Fruit fly (Drosophila melanogaster): ENCODE results near the gene HtrA2.

HtrA2 gene

DNA sequence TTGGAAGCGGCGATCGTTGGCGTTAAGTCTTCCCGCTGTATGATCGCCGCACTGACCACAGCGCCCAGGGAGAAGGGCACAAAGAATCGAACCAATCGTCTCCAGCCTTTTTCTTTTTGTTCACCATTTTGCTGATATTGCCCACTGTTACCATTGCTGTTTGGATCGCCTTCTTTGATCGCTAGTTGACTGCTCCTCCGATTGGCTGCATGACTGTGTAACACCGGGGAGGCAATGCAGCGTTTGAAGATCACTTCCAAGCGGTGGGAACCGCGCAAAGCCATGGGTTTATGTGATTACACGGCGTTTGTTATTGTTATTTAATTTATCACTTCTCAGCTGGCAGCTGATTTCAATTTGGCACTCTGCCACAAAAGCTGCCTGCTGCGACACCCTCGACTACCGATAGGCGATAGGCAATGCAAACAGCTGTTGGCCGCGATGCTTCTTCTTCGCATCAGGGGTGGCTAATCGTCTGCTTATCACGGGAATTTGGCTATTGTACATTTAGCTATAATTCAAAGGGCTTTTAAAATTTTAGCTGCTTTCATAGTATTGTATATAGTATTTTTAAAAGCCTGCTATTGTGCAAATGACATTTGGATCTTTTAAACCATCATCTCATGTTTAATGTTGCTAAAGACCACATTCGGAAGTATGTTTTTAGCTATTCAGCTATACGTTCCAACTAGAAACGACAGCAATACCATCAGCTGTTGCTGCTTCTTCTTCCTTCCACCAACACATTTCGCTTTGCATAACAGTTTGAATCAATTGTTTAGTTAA, at the start of gene HtrA2, which contains the start of gene mRpL11:
Gene HtrA2, minus strand, starts transcription at position 590 of the 786 bp plus-strand sequence.
Gene mRpL11, plus strand, starts transcription at position 716 of the 786 bp plus-strand sequence.
- peak; percentile 27 for TF ChIP-seq Pif1A (GFP tag; optimal IDR thresholded peaks at IDR 0.05)
- no peak for TF ChIP-seq D1 (tag; optimal IDR thresholded peaks at IDR 0.05)
- peak; percentile 34 for TF ChIP-seq CG17806 (tag; optimal IDR thresholded peaks at IDR 0.05)
- TF ChIP-seq CG15710 (tag; optimal IDR thresholded peaks at IDR 0.05): peak; percentile 47
- peak; percentile 53; the same call in 2 of the 3 replicates for TF ChIP-seq CG4496 (GFP tag; IDR thresholded peaks at IDR 0.05)
- no peak for TF ChIP-seq Pif1B (GFP tag; optimal IDR thresholded peaks at IDR 0.05)
- peak; percentile 25 for TF ChIP-seq Snoo (tag; optimal IDR thresholded peaks at IDR 0.05)
- no peak for TF ChIP-seq fd96Ca (GFP tag; IDR thresholded peaks at IDR 0.05)
- TF ChIP-seq CG12605 (GFP tag; IDR thresholded peaks at IDR 0.05): no peak
- TF ChIP-seq CG8301 (tag; optimal IDR thresholded peaks at IDR 0.05): peak; percentile 9
- TF ChIP-seq CG14655 (GFP tag; optimal IDR thresholded peaks at IDR 0.05): no peak
- no peak for TF ChIP-seq CG32121 (GFP tag; IDR thresholded peaks at IDR 0.05)
- no peak for TF ChIP-seq gl (tag; optimal IDR thresholded peaks at IDR 0.05)
- TF ChIP-seq CG8159 (tag; optimal IDR thresholded peaks at IDR 0.05): peak; percentile 54
- TF ChIP-seq EcR (GFP tag; optimal IDR thresholded peaks at IDR 0.05): no peak
- TF ChIP-seq CG9948 (tag; optimal IDR thresholded peaks at IDR 0.05): no peak
- no peak for TF ChIP-seq CG10348 (GFP tag; IDR thresholded peaks at IDR 0.05)
- no peak for TF ChIP-seq rn (GFP tag; IDR thresholded peaks at IDR 0.05)
- TF ChIP-seq CG34367 (tag; optimal IDR thresholded peaks at IDR 0.05): peak; percentile 38
- no peak for TF ChIP-seq Ets98B (GFP tag; IDR thresholded peaks at IDR 0.05)
- no peak for TF ChIP-seq CG13204 (GFP tag; optimal IDR thresholded peaks at IDR 0.05)

DNA sequence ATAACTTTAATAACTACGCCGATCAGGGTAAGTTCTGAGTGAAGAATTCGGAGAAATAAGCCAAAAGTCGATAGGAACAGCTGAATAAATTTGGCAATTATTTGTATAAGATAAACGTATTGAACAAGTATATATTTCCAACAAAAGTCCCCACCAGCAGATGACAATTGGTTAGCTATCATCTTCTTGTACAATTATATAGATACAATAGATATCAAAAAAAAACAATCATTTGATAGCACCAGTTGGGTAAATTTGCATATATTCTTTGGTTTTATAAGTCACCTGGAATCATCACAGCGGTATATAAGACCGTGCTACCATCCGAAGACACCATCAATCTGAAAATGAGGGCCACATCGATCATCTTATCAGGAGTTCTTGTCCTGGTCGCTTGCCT, 49.1 kb upstream of the HtrA2 start, which contains the start of gene Jig:
Gene Jig, plus strand, starts transcription at position 301 of the 400 bp plus-strand sequence.
- no peak for TF ChIP-seq CG9948 (tag; optimal IDR thresholded peaks at IDR 0.05)
- no peak for TF ChIP-seq Pif1B (GFP tag; optimal IDR thresholded peaks at IDR 0.05)
- no peak for TF ChIP-seq Snoo (tag; optimal IDR thresholded peaks at IDR 0.05)
- no peak for TF ChIP-seq CG13204 (GFP tag; optimal IDR thresholded peaks at IDR 0.05)
- no peak for TF ChIP-seq CG8159 (tag; optimal IDR thresholded peaks at IDR 0.05)
- TF ChIP-seq CG4496 (GFP tag; IDR thresholded peaks at IDR 0.05): no peak
- TF ChIP-seq CG17806 (tag; optimal IDR thresholded peaks at IDR 0.05): no peak
- TF ChIP-seq Ets98B (GFP tag; IDR thresholded peaks at IDR 0.05): no peak
- TF ChIP-seq CG15710 (tag; optimal IDR thresholded peaks at IDR 0.05): no peak
- TF ChIP-seq EcR (GFP tag; optimal IDR thresholded peaks at IDR 0.05): no peak
- no peak for TF ChIP-seq CG32121 (GFP tag; IDR thresholded peaks at IDR 0.05)
- no peak for TF ChIP-seq CG34367 (tag; optimal IDR thresholded peaks at IDR 0.05)
- no peak for TF ChIP-seq D1 (tag; optimal IDR thresholded peaks at IDR 0.05)
- no peak for TF ChIP-seq rn (GFP tag; IDR thresholded peaks at IDR 0.05)
- TF ChIP-seq gl (tag; optimal IDR thresholded peaks at IDR 0.05): no peak
- no peak for TF ChIP-seq CG10348 (GFP tag; IDR thresholded peaks at IDR 0.05)
- TF ChIP-seq CG8301 (tag; optimal IDR thresholded peaks at IDR 0.05): no peak
- no peak for TF ChIP-seq CG12605 (GFP tag; IDR thresholded peaks at IDR 0.05)
- TF ChIP-seq fd96Ca (GFP tag; IDR thresholded peaks at IDR 0.05): no peak
- no peak for TF ChIP-seq CG14655 (GFP tag; optimal IDR thresholded peaks at IDR 0.05)

DNA sequence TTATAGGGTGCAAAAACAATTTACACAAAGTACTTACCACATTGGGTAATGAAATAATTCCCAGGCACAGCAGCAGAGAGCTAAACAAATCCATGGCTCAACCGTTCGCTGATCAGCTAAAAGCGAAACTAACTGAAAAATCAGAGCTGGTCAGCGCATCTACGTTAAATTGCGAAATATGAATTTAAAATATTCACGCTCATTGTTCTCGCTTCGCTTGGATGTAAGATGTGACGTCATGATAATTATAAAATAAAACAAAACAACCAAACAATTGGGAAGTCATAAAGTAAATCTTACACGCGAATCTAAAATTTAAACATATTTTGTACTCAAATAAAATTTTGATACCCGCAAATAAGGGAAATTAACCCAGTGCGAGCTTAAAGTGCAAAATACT, 48.4 kb upstream of the HtrA2 start, which contains the start of gene CG14854:
Gene CG14854, minus strand, starts transcription at position 101 of the 400 bp plus-strand sequence.
- TF ChIP-seq D1 (tag; optimal IDR thresholded peaks at IDR 0.05) (no peak), CG14655 (GFP tag; optimal IDR thresholded peaks at IDR 0.05) (no peak), CG10348 (GFP tag; IDR thresholded peaks at IDR 0.05) (no peak), Pif1A (GFP tag; optimal IDR thresholded peaks at IDR 0.05) (no peak), fd96Ca (GFP tag; IDR thresholded peaks at IDR 0.05) (no peak), CG15710 (tag; optimal IDR thresholded peaks at IDR 0.05) (no peak), CG32121 (GFP tag; IDR thresholded peaks at IDR 0.05) (no peak), rn (GFP tag; IDR thresholded peaks at IDR 0.05) (no peak), CG12605 (GFP tag; IDR thresholded peaks at IDR 0.05) (no peak), CG9948 (tag; optimal IDR thresholded peaks at IDR 0.05) (no peak), EcR (GFP tag; optimal IDR thresholded peaks at IDR 0.05) (no peak), gl (tag; optimal IDR thresholded peaks at IDR 0.05) (no peak)

DNA sequence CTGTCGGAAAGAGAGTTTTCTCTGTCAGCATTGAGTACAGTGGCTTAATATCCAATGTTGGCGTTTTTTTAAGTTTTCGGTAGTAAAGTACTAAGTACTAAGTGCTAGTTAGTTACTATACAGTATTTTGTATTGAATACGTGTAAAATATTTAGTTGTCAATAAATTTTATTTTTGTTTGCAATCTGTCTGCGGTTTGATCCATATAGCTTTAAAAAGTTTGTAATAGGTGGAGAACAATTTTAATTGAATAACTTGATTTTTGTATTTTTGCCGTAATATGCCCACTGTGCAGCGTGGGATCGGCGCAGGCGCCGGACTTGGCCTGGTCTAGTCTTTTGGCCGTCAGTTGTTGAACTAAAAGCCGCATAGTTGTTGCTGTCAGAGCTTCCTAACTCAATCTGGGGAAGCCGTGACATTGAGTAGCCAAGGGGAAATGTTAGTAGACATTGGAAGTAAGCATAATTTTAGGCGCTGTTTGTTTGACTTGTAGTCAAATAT, 46.9 kb upstream of the HtrA2 start:
- peak; percentile 63 for TF ChIP-seq Snoo (tag; optimal IDR thresholded peaks at IDR 0.05)
- TF ChIP-seq EcR (GFP tag; optimal IDR thresholded peaks at IDR 0.05): no peak
- peak; percentile 72 for TF ChIP-seq Pif1A (GFP tag; optimal IDR thresholded peaks at IDR 0.05)
- peak; percentile 64 for TF ChIP-seq fd96Ca (GFP tag; IDR thresholded peaks at IDR 0.05)
- TF ChIP-seq Ets98B (GFP tag; IDR thresholded peaks at IDR 0.05): peak; percentile 77
- no peak for TF ChIP-seq gl (tag; optimal IDR thresholded peaks at IDR 0.05)
- TF ChIP-seq CG8159 (tag; optimal IDR thresholded peaks at IDR 0.05): peak; percentile 82
- peak; percentile 46 for TF ChIP-seq Pif1B (GFP tag; optimal IDR thresholded peaks at IDR 0.05)
- peak; percentile 22 for TF ChIP-seq CG34367 (tag; optimal IDR thresholded peaks at IDR 0.05)
- peak; percentile 67 for TF ChIP-seq CG15710 (tag; optimal IDR thresholded peaks at IDR 0.05)
- TF ChIP-seq rn (GFP tag; IDR thresholded peaks at IDR 0.05): peak; percentile 61
- TF ChIP-seq CG9948 (tag; optimal IDR thresholded peaks at IDR 0.05): peak; percentile 67
- TF ChIP-seq CG8301 (tag; optimal IDR thresholded peaks at IDR 0.05): peak; percentile 82
- TF ChIP-seq CG14655 (GFP tag; optimal IDR thresholded peaks at IDR 0.05): peak; percentile 83
- peak; percentile 51 for TF ChIP-seq CG10348 (GFP tag; IDR thresholded peaks at IDR 0.05)
- TF ChIP-seq CG12605 (GFP tag; IDR thresholded peaks at IDR 0.05): 0 out of 2 replicates have a peak, but pooled peaks have one; percentile 30
- peak; percentile 83 for TF ChIP-seq CG32121 (GFP tag; IDR thresholded peaks at IDR 0.05)
- TF ChIP-seq CG4496 (GFP tag; IDR thresholded peaks at IDR 0.05): peak; percentile 78; the same call in 2 of the 3 replicates
- TF ChIP-seq CG13204 (GFP tag; optimal IDR thresholded peaks at IDR 0.05): no peak
- peak; percentile 59 for TF ChIP-seq CG17806 (tag; optimal IDR thresholded peaks at IDR 0.05)
- TF ChIP-seq D1 (tag; optimal IDR thresholded peaks at IDR 0.05): no peak

All from whole organism, pupa.